Fruit fly (Drosophila melanogaster) whole organism, embryonic: ENCODE data around the gene Hel25E.
A peak's percentile ranks its signal among the peaks of the same experiment; 100 is the strongest.

Experiments
- CG10462 ChIP-seq: fragments of 200-800 bp; sonication (Bioruptor generic); optimal IDR thresholded peaks from 2 replicates; lab custom pipeline; 2016; ENCODE audit warnings: missing biosample characterization, missing genetic modification characterization
- CG11696 ChIP-seq: fragments of 200-800 bp; sonication (Bioruptor generic); IDR thresholded peaks from 2 replicates; pipeline ENCODE4 v1.3.6; 2022; ENCODE audit warnings: missing biosample characterization, missing genetic modification characterization
- CG12659 ChIP-seq: fragments of 200-800 bp; sonication (Bioruptor generic); optimal IDR thresholded peaks from 3 replicates; lab custom pipeline; 2017; ENCODE audit warnings: mild to moderate bottlenecking, missing biosample characterization, missing genetic modification reagents, missing genetic modification characterization
- CG14710 ChIP-seq: fragments of 200-800 bp; sonication (Bioruptor generic); optimal IDR thresholded peaks from 3 replicates; lab custom pipeline; 2019; ENCODE audit warnings: missing biosample characterization, mild to moderate bottlenecking, missing genetic modification characterization, moderate library complexity
- CG17186 ChIP-seq: fragments of 200-800 bp; sonication (Bioruptor generic); optimal IDR thresholded peaks from 3 replicates; lab custom pipeline; 2017; ENCODE audit warnings: missing biosample characterization, missing genetic modification reagents, missing genetic modification characterization
- CG17361 ChIP-seq: fragments of 200-800 bp; sonication (Bioruptor generic); IDR thresholded peaks from 3 replicates; pipeline ENCODE4 v1.3.6; 2022; ENCODE audit warnings: missing biosample characterization, missing genetic modification characterization
- CG1792 ChIP-seq: fragments of 200-800 bp; sonication (Bioruptor generic); optimal IDR thresholded peaks from 2 replicates; lab custom pipeline; 2016; ENCODE audit warnings: missing biosample characterization, missing genetic modification characterization
- CG18599 ChIP-seq: fragments of 200-800 bp; sonication (Bioruptor generic); optimal IDR thresholded peaks from 3 replicates; lab custom pipeline; 2017; ENCODE audit warnings: missing biosample characterization, missing genetic modification characterization, mild to moderate bottlenecking, moderate library complexity, missing genetic modification reagents
- CG18619 ChIP-seq: fragments of 200-800 bp; sonication (Bioruptor generic); optimal IDR thresholded peaks from 3 replicates; lab custom pipeline; 2017; ENCODE audit warnings: missing biosample characterization, mild to moderate bottlenecking, missing genetic modification characterization
- CG18764 ChIP-seq: fragments of 200-800 bp; sonication (Bioruptor generic); optimal IDR thresholded peaks from 3 replicates; lab custom pipeline; 2016; ENCODE audit warnings: missing biosample characterization, missing genetic modification characterization
- CG2116 ChIP-seq: fragments of 200-800 bp; sonication (Bioruptor generic); optimal IDR thresholded peaks from 3 replicates; lab custom pipeline; 2018; ENCODE audit warnings: missing biosample characterization, mild to moderate bottlenecking, missing genetic modification characterization
- CG2120 ChIP-seq: fragments of 200-800 bp; sonication (Bioruptor generic); optimal IDR thresholded peaks from 3 replicates; lab custom pipeline; 2016; ENCODE audit warnings: missing biosample characterization, missing genetic modification characterization
- CG34376 ChIP-seq: fragments of 200-800 bp; sonication (Bioruptor generic); optimal IDR thresholded peaks from 2 replicates; lab custom pipeline; 2018; ENCODE audit warnings: missing biosample characterization, mild to moderate bottlenecking, missing genetic modification characterization
- CG4404 ChIP-seq: fragments of 200-800 bp; sonication (Bioruptor generic); IDR thresholded peaks from 2 replicates; pipeline ENCODE4 v1.3.6; 2022; ENCODE audit warnings: missing biosample characterization, missing genetic modification characterization
- CG4820 ChIP-seq: fragments of 200-800 bp; sonication (Bioruptor generic); optimal IDR thresholded peaks from 3 replicates; lab custom pipeline; 2016; ENCODE audit warnings: missing biosample characterization, missing genetic modification characterization
- CG7839 ChIP-seq: fragments of 200-800 bp; sonication (Bioruptor generic); optimal IDR thresholded peaks from 3 replicates; lab custom pipeline; 2018; ENCODE audit warnings: missing biosample characterization, mild to moderate bottlenecking, missing genetic modification characterization, moderate library complexity
- CG8290 ChIP-seq, 3 experiments: fragments of 200-800 bp; sonication (Bioruptor generic); optimal IDR thresholded peaks; 2 replicates each; lab custom pipeline; 2016 to 2019; ENCODE audit warnings: missing biosample characterization in 3 of 3, missing genetic modification characterization in 3 of 3, mild to moderate bottlenecking in 2 of 3, moderate library complexity in 1 of 3
- CG8924 ChIP-seq: fragments of 200-800 bp; optimal IDR thresholded peaks from 3 replicates; lab custom pipeline; 2019; ENCODE audit warnings: missing biosample characterization, mild to moderate bottlenecking, missing genetic modification characterization, moderate library complexity
- CG9727 ChIP-seq: fragments of 200-800 bp; sonication (Bioruptor generic); optimal IDR thresholded peaks from 3 replicates; lab custom pipeline; 2017; ENCODE audit warnings: missing biosample characterization, mild to moderate bottlenecking, missing genetic modification characterization
- Camta ChIP-seq: fragments of 200-800 bp; sonication (Bioruptor generic); optimal IDR thresholded peaks from 2 replicates; lab custom pipeline; 2016; ENCODE audit warnings: missing biosample characterization, missing genetic modification characterization
- Chrac-16 ChIP-seq: fragments of 200-800 bp; sonication (Bioruptor generic); optimal IDR thresholded peaks from 3 replicates; lab custom pipeline; 2016; ENCODE audit warnings: missing biosample characterization, missing genetic modification characterization
- CkIIα-i1 ChIP-seq: fragments of 200-800 bp; sonication (Bioruptor generic); IDR thresholded peaks from 2 replicates; pipeline ENCODE4 v1.3.6; 2022; ENCODE audit warnings: missing biosample characterization, missing genetic modification characterization
- CoRest ChIP-seq: fragments of 200-800 bp; sonication (Bioruptor generic); optimal IDR thresholded peaks from 3 replicates; lab custom pipeline; 2018; ENCODE audit warnings: missing biosample characterization, mild to moderate bottlenecking, missing genetic modification characterization, moderate library complexity
- Dbx ChIP-seq: fragments of 200-800 bp; sonication (Bioruptor generic); IDR thresholded peaks from 3 replicates; pipeline ENCODE4 v1.3.6; 2022; ENCODE audit warnings: missing biosample characterization, missing genetic modification characterization
- Dip3 ChIP-seq: fragments of 200-800 bp; sonication (Bioruptor generic); optimal IDR thresholded peaks from 3 replicates; lab custom pipeline; 2016; ENCODE audit warnings: missing biosample characterization, missing genetic modification characterization
- Dp ChIP-seq: fragments of 200-800 bp; sonication (Bioruptor generic); optimal IDR thresholded peaks from 2 replicates; lab custom pipeline; 2018; ENCODE audit warnings: missing biosample characterization, mild to moderate bottlenecking, missing genetic modification characterization, moderate library complexity
- Dref ChIP-seq: fragments of 200-800 bp; sonication (Bioruptor generic); IDR thresholded peaks from 2 replicates; pipeline ENCODE4 v1.3.6; 2022; ENCODE audit warnings: missing biosample characterization, missing genetic modification characterization
- E2f2 ChIP-seq: fragments of 200-800 bp; sonication (Bioruptor generic); IDR thresholded peaks from 2 replicates; pipeline ENCODE4 v1.3.6; 2022; ENCODE audit warnings: missing biosample characterization, missing genetic modification characterization
- Max ChIP-seq: fragments of 200-800 bp; sonication (Bioruptor generic); optimal IDR thresholded peaks from 2 replicates; lab custom pipeline; 2016; ENCODE audit warnings: missing biosample characterization, mild to moderate bottlenecking, missing genetic modification characterization
- Med ChIP-seq: fragments of 200-800 bp; sonication (Bioruptor generic); peaks from one replicate; lab custom pipeline; 2016; ENCODE audit warnings: missing biosample characterization, missing genetic modification characterization, mild to moderate bottlenecking, inconsistent platforms, moderate library complexity
- Pdp1 ChIP-seq, 2 experiments: fragments of 200-800 bp; sonication (Bioruptor generic); optimal IDR thresholded peaks; 3 replicates each; lab custom pipeline; 2016; ENCODE audit warnings: missing biosample characterization in 2 of 2, missing genetic modification characterization in 2 of 2, mild to moderate bottlenecking in 1 of 2, moderate library complexity in 1 of 2
- Sox100B ChIP-seq: fragments of 200-800 bp; sonication (Bioruptor generic); optimal IDR thresholded peaks from 3 replicates; lab custom pipeline; 2018; ENCODE audit warnings: missing biosample characterization, mild to moderate bottlenecking, missing genetic modification characterization
- ab ChIP-seq: fragments of 200-800 bp; sonication (Bioruptor generic); optimal IDR thresholded peaks from 2 replicates; lab custom pipeline; 2016; ENCODE audit warnings: missing biosample characterization, missing genetic modification characterization
- chm ChIP-seq: fragments of 200-800 bp; sonication (Bioruptor generic); IDR thresholded peaks from 2 replicates; pipeline ENCODE4 v1.3.6; 2022; ENCODE audit warnings: missing biosample characterization, missing genetic modification characterization
- dmrt99B ChIP-seq: fragments of 200-800 bp; sonication (Bioruptor generic); optimal IDR thresholded peaks from 2 replicates; lab custom pipeline; 2018; ENCODE audit warnings: missing biosample characterization, mild to moderate bottlenecking, missing genetic modification characterization, moderate library complexity
- dysf ChIP-seq: fragments of 200-800 bp; sonication (Bioruptor generic); IDR thresholded peaks from 3 replicates; pipeline ENCODE4 v1.3.6; 2022; ENCODE audit warnings: missing biosample characterization, missing genetic modification characterization
- exex ChIP-seq: fragments of 200-800 bp; sonication (Bioruptor generic); optimal IDR thresholded peaks from 4 replicates; lab custom pipeline; 2018; ENCODE audit warnings: missing biosample characterization, mild to moderate bottlenecking, missing genetic modification characterization, moderate library complexity
- grau ChIP-seq: fragments of 200-800 bp; optimal IDR thresholded peaks from 3 replicates; lab custom pipeline; 2019; ENCODE audit warnings: missing biosample characterization, mild to moderate bottlenecking, missing genetic modification characterization, moderate library complexity
- ken ChIP-seq: fragments of 200-800 bp; sonication (Bioruptor generic); IDR thresholded peaks from 3 replicates; pipeline ENCODE4 v1.3.6; 2022; ENCODE audit warnings: missing biosample characterization, missing genetic modification characterization
- mam ChIP-seq: fragments of 200-800 bp; sonication (Bioruptor generic); optimal IDR thresholded peaks from 3 replicates; lab custom pipeline; 2016; ENCODE audit warnings: missing biosample characterization, missing genetic modification characterization
- nmo ChIP-seq: fragments of 200-800 bp; sonication (Bioruptor generic); optimal IDR thresholded peaks from 2 replicates; lab custom pipeline; 2018; ENCODE audit warnings: missing biosample characterization, mild to moderate bottlenecking, missing genetic modification characterization, moderate library complexity
- pan ChIP-seq, 4 experiments: fragments of >200 bp in 3 of 4; fragments of 200-800 bp in 1 of 4; sonication (Bioruptor generic) in 1 of 4; optimal IDR thresholded peaks in 3 of 4; IDR thresholded peaks in 1 of 4; 2 replicates each; pipeline versions ENCODE4 v1.3.6 to Lab custom; 2017 to 2022; ENCODE audit warnings: missing biosample characterization in 2 of 4, missing genetic modification characterization in 2 of 4, mixed read lengths in 1 of 4
- phol ChIP-seq: fragments of 200-800 bp; sonication (Bioruptor generic); optimal IDR thresholded peaks from 3 replicates; lab custom pipeline; 2018; ENCODE audit warnings: missing biosample characterization, mild to moderate bottlenecking, missing genetic modification characterization, moderate library complexity
- stwl ChIP-seq: fragments of 200-800 bp; sonication (Bioruptor generic); optimal IDR thresholded peaks from 3 replicates; lab custom pipeline; 2018; ENCODE audit warnings: missing biosample characterization, mild to moderate bottlenecking, missing genetic modification characterization, moderate library complexity
- sug ChIP-seq: fragments of 200-800 bp; optimal IDR thresholded peaks from 2 replicates; lab custom pipeline; 2019; ENCODE audit warnings: missing biosample characterization, mild to moderate bottlenecking, missing genetic modification characterization, moderate library complexity
- twi ChIP-seq: fragments of 200-800 bp; optimal IDR thresholded peaks from 2 replicates; lab custom pipeline; 2019; ENCODE audit warnings: missing biosample characterization, mild to moderate bottlenecking, missing genetic modification characterization, moderate library complexity
- vnd ChIP-seq: fragments of 200-800 bp; sonication (Bioruptor generic); IDR thresholded peaks from 3 replicates; pipeline ENCODE4 v1.3.6; 2022; ENCODE audit warnings: missing biosample characterization, missing genetic modification characterization; ENCODE audit not compliant: partially characterized antibody

Hel25E gene

DNA sequence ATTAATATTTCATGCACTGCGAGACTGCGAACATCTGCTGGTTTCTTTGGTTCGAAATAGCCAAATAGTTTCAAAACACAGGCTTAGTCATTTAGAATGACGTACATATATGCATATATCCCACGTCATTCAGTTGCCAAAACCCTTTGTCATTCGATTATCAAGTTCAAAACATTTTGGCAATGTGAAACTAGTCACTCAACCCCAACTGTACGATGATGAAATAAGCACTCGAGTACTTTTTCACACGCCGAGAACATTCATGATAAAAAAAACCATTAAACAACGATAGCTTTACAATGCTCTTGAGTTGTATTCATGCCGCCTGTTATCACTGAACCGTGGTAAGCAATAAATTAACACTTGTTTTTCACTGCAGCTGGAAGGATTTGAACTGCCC is 21.4 kb downstream of the Hel25E start:
- TF ChIP-seq Camta (GFP tag; lab: Kevin White, UChicago) (no peak), sug (tag; lab: Kevin White, UChicago) (no peak), dysf (GFP tag; lab: Robert Waterston, UW) (no peak), CG7839 (tag; lab: Kevin White, UChicago) (peak; percentile 11), Pdp1 (GFP tag; optimal IDR thresholded peaks at IDR 0.05; lab: Kevin White, UChicago) (peak in 1 of 2 experiments; percentile 20), CG11696 (GFP tag; lab: Robert Waterston, UW) (peak; percentile 71), pan (optimal IDR thresholded peaks at IDR 0.05; lab: Kevin White, UChicago) (no peak), pan (GFP tag; optimal IDR thresholded peaks at IDR 0.05 in 1 of 2, IDR thresholded peaks at IDR 0.05 in 1 of 2) (peak in 1 of 2 experiments; percentile 7), ken (GFP tag; lab: Robert Waterston, UW) (no peak), vnd (GFP tag; lab: Robert Waterston, UW) (no peak), exex (tag; lab: Kevin White, UChicago) (peak; percentile 33), Dip3 (GFP tag; lab: Kevin White, UChicago) (no peak), E2f2 (GFP tag; lab: Robert Waterston, UW) (no peak)

DNA sequence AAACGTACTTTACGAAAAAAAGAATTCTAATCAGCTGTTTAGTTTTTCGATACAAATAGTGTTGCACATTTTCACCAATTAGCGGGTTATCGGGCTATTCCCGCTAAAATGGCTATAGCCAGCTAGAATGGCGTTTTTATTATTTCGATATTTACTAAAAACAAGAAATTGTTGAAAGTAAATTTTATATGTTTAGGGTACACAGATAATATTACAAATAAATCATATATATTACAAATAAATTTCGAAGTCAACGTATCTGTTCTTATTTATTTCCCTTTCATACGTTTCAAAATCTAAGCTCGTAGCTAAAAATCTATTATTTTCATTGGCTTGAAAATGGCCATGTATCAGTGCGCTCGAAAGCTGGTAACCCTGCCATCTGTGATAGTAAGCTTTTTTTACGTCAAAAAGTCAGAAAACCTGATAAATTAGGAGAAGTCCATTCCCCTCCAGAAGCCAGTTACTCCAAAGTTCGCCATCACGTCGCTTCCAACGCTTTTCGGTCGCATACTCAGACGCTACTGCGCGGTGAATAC is 22.2 kb downstream of the Hel25E start, which contains the start of the genes CG7382 and cl:
TSS of gene CG7382 (minus strand) at position 51 of the 539 bp plus-strand sequence.
TSS of gene cl (plus strand) at position 290 of the 539 bp plus-strand sequence.
- TF ChIP-seq sug (tag; lab: Kevin White, UChicago) (peak; percentile 81), CG34376 (GFP tag; lab: Kevin White, UChicago) (peak; percentile 33), CG14710 (tag; lab: Kevin White, UChicago) (peak; percentile 84), stwl (peak; percentile 4), CG17186 (GFP tag; lab: Kevin White, UChicago) (peak; percentile 20), twi (peak; percentile 47), nmo (GFP tag; lab: Kevin White, UChicago) (peak; percentile 79), chm (GFP tag; lab: Robert Waterston, UW) (0 out of 2 replicates have a peak, but pooled peaks have one; percentile 33), Chrac-16 (GFP tag; lab: Kevin White, UChicago) (peak; percentile 6), CG18599 (peak; percentile 36), CG8924 (tag; lab: Kevin White, UChicago) (peak; percentile 22), Max (GFP tag; lab: Kevin White, UChicago) (peak; percentile 10), Dbx (GFP tag; lab: Robert Waterston, UW) (0 out of 3 replicates have a peak, but pooled peaks have one; percentile 33), grau (tag; lab: Kevin White, UChicago) (peak; percentile 66), Dref (peak; percentile 59), CG4820 (GFP tag; lab: Kevin White, UChicago) (peak; percentile 33), phol (tag; lab: Kevin White, UChicago) (peak; percentile 72), CoRest (tag; lab: Kevin White, UChicago) (peak; percentile 76), CG18764 (no peak), CG8290 (GFP tag; optimal IDR thresholded peaks at IDR 0.05; lab: Kevin White, UChicago) (peak; percentile 46), CG8290 (tag; optimal IDR thresholded peaks at IDR 0.05; lab: Kevin White, UChicago) (no peak), CkIIα-i1 (GFP tag; lab: Robert Waterston, UW) (no peak), Sox100B (GFP tag; lab: Kevin White, UChicago) (peak; percentile 36), CG12659 (GFP tag; lab: Kevin White, UChicago) (peak; percentile 71), CG18619 (GFP tag; lab: Kevin White, UChicago) (peak; percentile 27), CG2116 (peak; percentile 64), ab (GFP tag; lab: Kevin White, UChicago) (no peak), E2f2 (GFP tag; lab: Robert Waterston, UW) (peak; percentile 22; the same call in 1 of the 2 replicates), CG10462 (no peak), Dp (peak; percentile 4), Med (GFP tag; lab: Kevin White, UChicago) (peak; percentile 45), CG1792 (GFP tag; lab: Kevin White, UChicago) (no peak), CG4404 (peak; percentile 20; the same call in 1 of the 2 replicates), CG2120 (peak; percentile 54), mam (GFP tag; lab: Kevin White, UChicago) (peak; percentile 16), CG9727 (GFP tag; lab: Kevin White, UChicago) (peak; percentile 42), CG17361 (peak; percentile 68), dmrt99B (tag; lab: Kevin White, UChicago) (peak; percentile 34)
